Worm (Caenorhabditis elegans) whole organism, L1 larva: Measurements from ENCODE around the gene Y53C12A.3.

Experiments
- C04F5.9 ChIP-seq: sonication (generic microtip); optimal IDR thresholded peaks from 2 replicates; lab custom pipeline; 2016; ENCODE audit warnings: missing genetic modification characterization, missing compliant biosample characterization
- C16A3.4 ChIP-seq: fragments of 150-350 bp; optimal IDR thresholded peaks from 2 replicates; lab custom pipeline; 2014; ENCODE audit warnings: missing biosample characterization, missing genetic modification characterization
- C34B4.2 ChIP-seq: sonication (generic microtip); optimal IDR thresholded peaks from 2 replicates; lab custom pipeline; 2017; ENCODE audit warnings: mild to moderate bottlenecking, missing genetic modification characterization, missing compliant biosample characterization
- F16B12.6 ChIP-seq: fragments of 150-350 bp; optimal IDR thresholded peaks from 2 replicates; lab custom pipeline; 2014; ENCODE audit warnings: missing biosample characterization, missing genetic modification characterization
- aha-1 ChIP-seq: fragments of 150-350 bp; optimal IDR thresholded peaks from 2 replicates; lab custom pipeline; 2014; ENCODE audit warnings: missing biosample characterization, missing genetic modification characterization
- aly-2 ChIP-seq: fragments of 150-350 bp; optimal IDR thresholded peaks from 2 replicates; lab custom pipeline; 2014; ENCODE audit warnings: missing biosample characterization, missing genetic modification characterization
- ama-1 ChIP-seq: fragments of 150-350 bp; optimal IDR thresholded peaks from 2 replicates; lab custom pipeline; 2014
- blmp-1 ChIP-seq: fragments of 150-350 bp; optimal IDR thresholded peaks from 2 replicates; lab custom pipeline; 2014; ENCODE audit warnings: missing biosample characterization, missing genetic modification characterization
- ceh-8 ChIP-seq: fragments of 200-800 bp; sonication (Bioruptor generic); optimal IDR thresholded peaks from 2 replicates; lab custom pipeline; 2018; ENCODE audit warnings: mild to moderate bottlenecking, missing genetic modification characterization, moderate library complexity, missing compliant biosample characterization
- ceh-82 ChIP-seq, 3 experiments: fragments of 150-350 bp in 1 of 3; sonication (generic microtip) in 2 of 3; optimal IDR thresholded peaks; 2 replicates each; lab custom pipeline; 2014 to 2017; ENCODE audit warnings: missing biosample characterization in 3 of 3, missing genetic modification characterization in 3 of 3
- ceh-88 ChIP-seq: fragments of 200-800 bp; sonication (Bioruptor generic); IDR thresholded peaks from 2 replicates; pipeline ENCODE4 v1.3.6; 2022; ENCODE audit warnings: missing genetic modification characterization, missing compliant biosample characterization
- efl-1 ChIP-seq, 4 experiments: fragments of 150-350 bp; optimal IDR thresholded peaks in 3 of 4; peaks in 1 of 4; 1 replicate in 1 of 4; 2 replicates in 3 of 4; lab custom pipeline; 2014; ENCODE audit warnings: missing biosample characterization in 2 of 4, missing genetic modification characterization in 2 of 4, missing genetic modification reagents in 2 of 4
- egl-13 ChIP-seq: sonication (generic microtip); optimal IDR thresholded peaks from 2 replicates; lab custom pipeline; 2016; ENCODE audit warnings: missing genotype, missing genetic modification reagents, missing genetic modification characterization, missing compliant biosample characterization
- egl-27 ChIP-seq, 2 experiments: fragments of 150-350 bp in 1 of 2; sonication (generic microtip); optimal IDR thresholded peaks; 3 replicates each; lab custom pipeline; 2017 to 2018; ENCODE audit warnings: missing biosample characterization in 2 of 2, missing genetic modification characterization in 2 of 2, missing genetic modification reagents in 2 of 2
- elt-2 ChIP-seq: sonication (generic microtip); optimal IDR thresholded peaks from 2 replicates; lab custom pipeline; 2016; ENCODE audit warnings: missing genetic modification characterization, mild to moderate bottlenecking, inconsistent platforms, missing compliant biosample characterization, missing genetic modification reagents
- elt-3 ChIP-seq, 6 experiments: fragments of 150-350 bp in 1 of 6; sonication (generic microtip); optimal IDR thresholded peaks; 2 replicates each; lab custom pipeline; 2017 to 2018; ENCODE audit warnings: missing biosample characterization in 6 of 6, missing genetic modification characterization in 6 of 6, inconsistent platforms in 1 of 6
- ets-5 ChIP-seq: fragments of 200-800 bp; sonication (Bioruptor generic); IDR thresholded peaks from 2 replicates; pipeline ENCODE4 v1.3.6; 2022; ENCODE audit warnings: missing genetic modification characterization, missing compliant biosample characterization
- fkh-8 ChIP-seq: sonication (generic microtip); optimal IDR thresholded peaks from 2 replicates; lab custom pipeline; 2016; ENCODE audit warnings: mild to moderate bottlenecking, missing genetic modification characterization, missing compliant biosample characterization
- fos-1 ChIP-seq: fragments of 150-350 bp; optimal IDR thresholded peaks from 2 replicates; lab custom pipeline; 2014; ENCODE audit warnings: missing biosample characterization, missing genetic modification characterization
- isw-1 ChIP-seq: fragments of 200-800 bp; sonication (Bioruptor generic); IDR thresholded peaks from 2 replicates; pipeline ENCODE4 v1.3.6; 2022; ENCODE audit warnings: missing genetic modification characterization, missing compliant biosample characterization
- lin-13 ChIP-seq: fragments of 150-350 bp; optimal IDR thresholded peaks from 2 replicates; lab custom pipeline; 2014; ENCODE audit warnings: missing biosample characterization, missing genetic modification reagents, missing genetic modification characterization
- lin-14 ChIP-seq: fragments of 200-800 bp; sonication (Bioruptor generic); optimal IDR thresholded peaks from 2 replicates; lab custom pipeline; 2018; ENCODE audit warnings: mild to moderate bottlenecking, missing genetic modification characterization, moderate library complexity, missing compliant biosample characterization
- lin-15B ChIP-seq: fragments of 150-350 bp; sonication (generic microtip); optimal IDR thresholded peaks from 3 replicates; lab custom pipeline; 2014; ENCODE audit warnings: missing biosample characterization, missing genetic modification characterization
- lin-39 ChIP-seq: fragments of 150-350 bp; optimal IDR thresholded peaks from 2 replicates; lab custom pipeline; 2014; ENCODE audit warnings: missing biosample characterization, missing genetic modification reagents, missing genetic modification characterization
- lsy-2 ChIP-seq, 2 experiments: fragments of 150-350 bp; optimal IDR thresholded peaks; 2 replicates each; lab custom pipeline; 2014; ENCODE audit warnings: missing biosample characterization in 2 of 2, missing genetic modification characterization in 2 of 2
- mef-2 ChIP-seq: fragments of 150-350 bp; optimal IDR thresholded peaks from 2 replicates; lab custom pipeline; 2014; ENCODE audit warnings: missing biosample characterization, missing genetic modification characterization
- mep-1 ChIP-seq: fragments of 150-350 bp; optimal IDR thresholded peaks from 2 replicates; lab custom pipeline; 2014; ENCODE audit warnings: missing biosample characterization, missing genetic modification characterization
- nhr-11 ChIP-seq: fragments of 150-350 bp; optimal IDR thresholded peaks from 2 replicates; lab custom pipeline; 2014; ENCODE audit warnings: missing biosample characterization, missing genetic modification characterization
- nhr-20 ChIP-seq: sonication (generic microtip); optimal IDR thresholded peaks from 2 replicates; lab custom pipeline; 2016; ENCODE audit warnings: mild to moderate bottlenecking, missing genetic modification characterization, missing compliant biosample characterization
- nhr-47 ChIP-seq: sonication (generic microtip); optimal IDR thresholded peaks from 2 replicates; lab custom pipeline; 2016; ENCODE audit warnings: mild to moderate bottlenecking, missing genetic modification characterization, moderate library complexity, missing compliant biosample characterization
- nhr-71 ChIP-seq: sonication (generic microtip); optimal IDR thresholded peaks from 2 replicates; lab custom pipeline; 2016; ENCODE audit warnings: mild to moderate bottlenecking, missing genetic modification characterization, moderate library complexity, missing compliant biosample characterization
- nhr-76 ChIP-seq: sonication (generic microtip); optimal IDR thresholded peaks from 2 replicates; lab custom pipeline; 2017; ENCODE audit warnings: missing biosample characterization, missing genetic modification characterization
- nhr-85 ChIP-seq: sonication (generic microtip); peaks from one replicate; lab custom pipeline; 2016; ENCODE audit warnings: missing genetic modification characterization, inconsistent platforms, missing compliant biosample characterization
- nhr-90 ChIP-seq: sonication (generic microtip); optimal IDR thresholded peaks from 2 replicates; lab custom pipeline; 2016; ENCODE audit warnings: mild to moderate bottlenecking, missing genetic modification characterization, missing compliant biosample characterization; ENCODE audit not compliant: poor library complexity
- pag-3 ChIP-seq: sonication (generic microtip); optimal IDR thresholded peaks from 2 replicates; lab custom pipeline; 2017; ENCODE audit warnings: missing genetic modification characterization, mild to moderate bottlenecking, missing compliant biosample characterization, antibody characterized with exemption, borderline replicate concordance; ENCODE audit not compliant: insufficient read depth
- pqm-1 ChIP-seq: sonication (generic microtip); optimal IDR thresholded peaks from 3 replicates; lab custom pipeline; 2017; ENCODE audit warnings: missing biosample characterization, missing genetic modification characterization
- rnt-1 ChIP-seq: sonication (generic microtip); optimal IDR thresholded peaks from 2 replicates; lab custom pipeline; 2016; ENCODE audit warnings: mild to moderate bottlenecking, missing genetic modification characterization, moderate library complexity, missing compliant biosample characterization
- snpc-4 ChIP-seq: fragments of 150-350 bp; optimal IDR thresholded peaks from 2 replicates; lab custom pipeline; 2014; ENCODE audit warnings: missing biosample characterization, missing genetic modification characterization
- sptf-1 ChIP-seq: fragments of 150-350 bp; optimal IDR thresholded peaks from 2 replicates; lab custom pipeline; 2014; ENCODE audit warnings: missing biosample characterization, missing genetic modification characterization
- sup-37 ChIP-seq: fragments of 200-800 bp; sonication (Bioruptor generic); optimal IDR thresholded peaks from 2 replicates; lab custom pipeline; 2018; ENCODE audit warnings: mild to moderate bottlenecking, missing genetic modification characterization, missing compliant biosample characterization
- tlp-1 ChIP-seq: fragments of 150-350 bp; optimal IDR thresholded peaks from 2 replicates; lab custom pipeline; 2014; ENCODE audit warnings: missing biosample characterization, missing genetic modification characterization
- unc-130 ChIP-seq: fragments of 150-350 bp; optimal IDR thresholded peaks from 2 replicates; lab custom pipeline; 2017; ENCODE audit warnings: missing biosample characterization, missing genetic modification characterization, inconsistent platforms
- unc-86 ChIP-seq: sonication (generic microtip); optimal IDR thresholded peaks from 2 replicates; lab custom pipeline; 2016; ENCODE audit warnings: missing genetic modification characterization, missing compliant biosample characterization
- xbp-1 ChIP-seq: sonication (generic microtip); optimal IDR thresholded peaks from 2 replicates; lab custom pipeline; 2016; ENCODE audit warnings: missing genetic modification characterization, missing compliant biosample characterization
- ztf-11 ChIP-seq, 2 experiments: sonication (generic microtip); optimal IDR thresholded peaks; 2 replicates each; lab custom pipeline; 2016 to 2017; ENCODE audit warnings: missing genetic modification characterization in 2 of 2, missing biosample characterization in 1 of 2, missing compliant biosample characterization in 1 of 2

Y53C12A.3 gene

DNA sequence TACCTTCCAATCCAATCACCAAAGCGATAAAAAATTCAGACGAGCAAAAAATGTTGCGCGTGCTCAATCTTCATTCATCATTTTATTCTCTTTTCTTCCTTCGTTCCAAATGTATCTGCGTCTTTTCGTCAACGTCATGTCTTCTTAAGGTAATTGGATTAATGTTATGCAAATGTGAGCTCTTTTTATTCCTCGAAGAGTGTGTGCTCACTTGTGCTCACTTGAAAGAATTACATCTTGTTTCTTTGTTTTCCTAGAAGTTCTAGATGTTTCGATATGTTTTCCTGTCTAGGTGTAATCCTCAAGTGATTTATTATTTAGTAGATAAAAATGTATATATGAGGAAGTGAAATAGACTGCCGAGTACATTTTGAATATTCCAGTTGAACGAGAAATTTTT lies 49.4 kb upstream of the Y53C12A.3 start (continued):
- TF ChIP-seq mef-2 (no peak), nhr-47 (peak; percentile 11), rnt-1 (tag; lab: Kevin White, UChicago) (no peak), unc-86 (tag; lab: Kevin White, UChicago) (peak; percentile 64), aly-2 (tag; lab: Kevin White, UChicago) (no peak), ceh-8 (GFP tag; lab: Kevin White, UChicago) (no peak), C16A3.4 (tag; lab: Kevin White, UChicago) (no peak), nhr-11 (tag; lab: Kevin White, UChicago) (no peak), lsy-2 (tag; optimal IDR thresholded peaks at IDR 0.05; lab: Kevin White, UChicago) (no peak), egl-27 (tag; optimal IDR thresholded peaks at IDR 0.05; lab: Kevin White, UChicago) (no peak), fos-1 (tag; lab: Kevin White, UChicago) (no peak), egl-13 (tag; lab: Kevin White, UChicago) (peak; percentile 19), ztf-11 (tag; optimal IDR thresholded peaks at IDR 0.05; lab: Kevin White, UChicago) (no peak), isw-1 (no peak), nhr-85 (no peak), snpc-4 (tag; lab: Kevin White, UChicago) (no peak), elt-2 (no peak), lin-15B (tag; lab: Kevin White, UChicago) (no peak)

DNA sequence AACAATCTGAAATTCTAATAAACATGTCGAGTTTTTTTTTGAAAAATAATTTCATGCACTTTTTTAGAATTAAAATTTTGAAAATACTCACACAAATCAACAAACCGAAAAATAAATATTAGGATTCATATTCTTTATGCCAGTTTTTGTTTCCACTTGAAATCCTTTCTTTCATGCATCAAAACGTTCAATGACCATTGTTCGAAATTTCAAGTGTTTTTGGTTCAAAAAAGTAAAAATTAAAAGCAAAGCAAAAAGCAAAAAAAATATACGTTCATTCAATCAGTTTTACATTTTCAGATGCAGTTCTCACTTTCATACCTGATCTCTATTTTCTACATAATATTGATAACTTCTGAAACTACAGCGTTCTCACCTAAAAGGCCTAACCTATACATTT lies 47.7 kb upstream of the Y53C12A.3 start, which contains the start of gene ZK1321.1:
Gene ZK1321.1 (plus strand): TSS at position 301 of the 400 bp plus-strand sequence.
- TF ChIP-seq efl-1 (optimal IDR thresholded peaks at IDR 0.05; lab: Kevin White, UChicago) (no peak), efl-1 (GFP tag; optimal IDR thresholded peaks at IDR 0.05 in 1 of 2; lab: Kevin White, UChicago) (peak in 1 of 2 experiments; percentile 13), pqm-1 (tag; lab: Kevin White, UChicago) (no peak), blmp-1 (tag; lab: Kevin White, UChicago) (no peak), ceh-82 (tag; optimal IDR thresholded peaks at IDR 0.05; lab: Kevin White, UChicago) (no peak), tlp-1 (tag; lab: Kevin White, UChicago) (no peak), sup-37 (GFP tag; lab: Kevin White, UChicago) (no peak)

DNA sequence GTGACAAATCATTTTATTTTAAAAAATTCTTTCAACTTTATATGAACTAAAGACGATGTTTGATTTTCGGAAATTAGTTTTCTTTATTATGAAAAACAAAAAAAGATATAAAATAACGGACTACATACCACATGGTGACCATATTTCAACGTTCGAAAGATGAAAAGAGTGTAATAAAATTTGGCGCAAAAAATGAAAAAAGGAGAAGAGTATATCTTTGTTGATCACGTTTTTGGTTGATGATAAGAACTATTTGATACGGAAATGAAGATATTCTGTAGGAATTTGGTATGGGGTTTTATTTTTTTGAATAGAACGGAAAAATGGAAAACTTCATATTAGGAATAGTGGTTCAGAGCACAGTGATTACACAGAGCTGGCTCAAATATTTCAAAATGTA lies 47.0 kb upstream of the Y53C12A.3 start, which contains the start of gene Y53C12B.7:
Gene Y53C12B.7 (minus strand): TSS at position 163 of the 400 bp plus-strand sequence.
- TF ChIP-seq elt-3 (tag; optimal IDR thresholded peaks at IDR 0.05; lab: Kevin White, UChicago) = peak in 2 of 6 experiments; percentile 61 to 81
- TF ChIP-seq nhr-76 (tag; lab: Kevin White, UChicago) = no peak
- TF ChIP-seq lin-14 (GFP tag; lab: Kevin White, UChicago) = peak; percentile 49
- peak; percentile 7 for TF ChIP-seq nhr-71 (tag; lab: Kevin White, UChicago)
- TF ChIP-seq nhr-20 (tag; lab: Kevin White, UChicago) = peak; percentile 52
- peak; percentile 43 for TF ChIP-seq blmp-1 (tag; lab: Kevin White, UChicago)

ce11 chrII:9752278-9752677 lies 46.2 kb upstream of the Y53C12A.3 start:
- TF ChIP-seq lin-14 (GFP tag; lab: Kevin White, UChicago) (peak; percentile 65), C34B4.2 (tag; lab: Kevin White, UChicago) (no peak), efl-1 (optimal IDR thresholded peaks at IDR 0.05; lab: Kevin White, UChicago) (no peak), efl-1 (GFP tag; optimal IDR thresholded peaks at IDR 0.05 in 1 of 2; lab: Kevin White, UChicago) (no peak), pag-3 (tag; lab: Kevin White, UChicago) (no peak), sup-37 (GFP tag; lab: Kevin White, UChicago) (no peak), nhr-71 (tag; lab: Kevin White, UChicago) (peak; percentile 57), blmp-1 (tag; lab: Kevin White, UChicago) (peak; percentile 13), sptf-1 (tag; lab: Kevin White, UChicago) (no peak), nhr-90 (tag; lab: Kevin White, UChicago) (peak; percentile 42), F16B12.6 (tag; lab: Kevin White, UChicago) (no peak), xbp-1 (tag; lab: Kevin White, UChicago) (no peak), egl-13 (tag; lab: Kevin White, UChicago) (no peak), unc-86 (tag; lab: Kevin White, UChicago) (no peak), aha-1 (tag; lab: Kevin White, UChicago) (no peak), lin-15B (tag; lab: Kevin White, UChicago) (no peak), snpc-4 (tag; lab: Kevin White, UChicago) (no peak), fkh-8 (tag; lab: Kevin White, UChicago) (no peak), ceh-88 (no peak), ama-1 (lab: Kevin White, UChicago) (no peak), unc-130 (no peak), lin-39 (tag; lab: Kevin White, UChicago) (no peak), rnt-1 (tag; lab: Kevin White, UChicago) (no peak), ets-5 (GFP tag; lab: Robert Waterston, UW) (no peak), lin-13 (GFP tag; lab: Kevin White, UChicago) (no peak), C04F5.9 (no peak), mep-1 (tag; lab: Kevin White, UChicago) (no peak), nhr-85 (peak; percentile 89)
